Fruit fly (Drosophila melanogaster) whole organism, prepupa: Measurements from ENCODE around the gene CG31800.
A peak's percentile ranks its signal among the peaks of the same experiment; 100 is the strongest.

Source experiments
- Blimp-1 ChIP-seq: fragments of 200-800 bp; sonication (Bioruptor generic); optimal IDR thresholded peaks from 3 replicates; lab custom pipeline; 2017; ENCODE audit warnings: missing biosample characterization, missing genetic modification characterization, mild to moderate bottlenecking, moderate library complexity, missing genetic modification reagents
- CG10669 ChIP-seq: fragments of 200-800 bp; sonication (Bioruptor generic); optimal IDR thresholded peaks from 3 replicates; lab custom pipeline; 2018; ENCODE audit warnings: missing biosample characterization, mild to moderate bottlenecking, missing genetic modification characterization, moderate library complexity
- CG11762 ChIP-seq: fragments of 200-800 bp; sonication (Bioruptor generic); optimal IDR thresholded peaks from 3 replicates; lab custom pipeline; 2016; ENCODE audit warnings: missing biosample characterization, missing genetic modification characterization; ENCODE audit not compliant: insufficient read depth
- CG11902 ChIP-seq: fragments of 200-800 bp; sonication (Bioruptor generic); optimal IDR thresholded peaks from 3 replicates; lab custom pipeline; 2016; ENCODE audit warnings: missing biosample characterization, missing genetic modification characterization
- CG16779 ChIP-seq: fragments of 200-800 bp; sonication (Bioruptor generic); optimal IDR thresholded peaks from 3 replicates; lab custom pipeline; 2017; ENCODE audit warnings: missing biosample characterization, mild to moderate bottlenecking, missing genetic modification characterization
- CG3032 ChIP-seq: fragments of 200-800 bp; optimal IDR thresholded peaks from 2 replicates; lab custom pipeline; 2019; ENCODE audit warnings: missing biosample characterization, mild to moderate bottlenecking, missing genetic modification characterization, moderate library complexity
- CG34406 ChIP-seq: fragments of 200-800 bp; sonication (Bioruptor generic); optimal IDR thresholded peaks from 3 replicates; lab custom pipeline; 2016; ENCODE audit warnings: missing biosample characterization, missing genetic modification characterization
- CG3919 ChIP-seq: fragments of 200-800 bp; sonication (Bioruptor generic); optimal IDR thresholded peaks from 3 replicates; lab custom pipeline; 2016; ENCODE audit warnings: missing biosample characterization, missing genetic modification characterization
- CG4318 ChIP-seq: fragments of 200-800 bp; sonication (Bioruptor generic); optimal IDR thresholded peaks from 3 replicates; lab custom pipeline; 2017; ENCODE audit warnings: missing biosample characterization, mild to moderate bottlenecking, missing genetic modification characterization
- CG6163 ChIP-seq: fragments of 200-800 bp; sonication (Bioruptor generic); IDR thresholded peaks from 3 replicates; pipeline ENCODE4 v1.3.6; 2022; ENCODE audit warnings: missing biosample characterization, missing genetic modification characterization
- CG6276 ChIP-seq: fragments of 200-800 bp; sonication (Bioruptor generic); optimal IDR thresholded peaks from 2 replicates; lab custom pipeline; 2017; ENCODE audit warnings: missing biosample characterization, mild to moderate bottlenecking, missing genetic modification characterization
- CG6792 ChIP-seq: fragments of 200-800 bp; sonication (Bioruptor generic); optimal IDR thresholded peaks from 3 replicates; lab custom pipeline; 2016; ENCODE audit warnings: missing biosample characterization, missing genetic modification characterization
- CG6854 ChIP-seq: fragments of 200-800 bp; sonication (Bioruptor generic); optimal IDR thresholded peaks from 2 replicates; lab custom pipeline; 2017; ENCODE audit warnings: missing biosample characterization, mild to moderate bottlenecking, missing genetic modification characterization
- CG7368 ChIP-seq: fragments of 200-800 bp; sonication (Bioruptor generic); optimal IDR thresholded peaks from 3 replicates; lab custom pipeline; 2016; ENCODE audit warnings: missing biosample characterization, missing genetic modification characterization
- CG8319 ChIP-seq: fragments of 200-800 bp; sonication (Bioruptor generic); optimal IDR thresholded peaks from 3 replicates; lab custom pipeline; 2016; ENCODE audit warnings: missing biosample characterization, missing genetic modification characterization
- CG8632 ChIP-seq: fragments of 200-800 bp; sonication (Bioruptor generic); optimal IDR thresholded peaks from 3 replicates; lab custom pipeline; 2016; ENCODE audit warnings: missing biosample characterization, missing genetic modification characterization
- CG9139 ChIP-seq: fragments of 200-800 bp; sonication (Bioruptor generic); optimal IDR thresholded peaks from 3 replicates; lab custom pipeline; 2017; ENCODE audit warnings: missing biosample characterization, mild to moderate bottlenecking, missing genetic modification characterization
- Eip78C ChIP-seq: fragments of 200-800 bp; sonication (Bioruptor generic); peaks from one replicate; lab custom pipeline; 2016; ENCODE audit warnings: missing biosample characterization, missing genetic modification characterization
- Eip93F ChIP-seq: fragments of 200-800 bp; sonication (Bioruptor generic); optimal IDR thresholded peaks from 2 replicates; lab custom pipeline; 2016; ENCODE audit warnings: missing biosample characterization, mild to moderate bottlenecking, missing genetic modification characterization
- Ets21C ChIP-seq: fragments of 200-800 bp; sonication (Bioruptor generic); optimal IDR thresholded peaks from 3 replicates; lab custom pipeline; 2016; ENCODE audit warnings: missing biosample characterization, missing genetic modification characterization
- Ets96B ChIP-seq: fragments of 200-800 bp; optimal IDR thresholded peaks from 2 replicates; lab custom pipeline; 2019; ENCODE audit warnings: missing biosample characterization, mild to moderate bottlenecking, missing genetic modification characterization, moderate library complexity
- Gug ChIP-seq: fragments of 200-800 bp; sonication (Bioruptor generic); IDR thresholded peaks from 2 replicates; pipeline ENCODE4 v1.3.6; 2022; ENCODE audit warnings: missing biosample characterization, missing genetic modification characterization
- Hr38 ChIP-seq: sonication (Bioruptor generic); optimal IDR thresholded peaks from 2 replicates; lab custom pipeline; 2016; ENCODE audit warnings: missing biosample characterization, missing genetic modification characterization
- Hr39 ChIP-seq: fragments of 200-800 bp; sonication (Bioruptor generic); optimal IDR thresholded peaks from 2 replicates; lab custom pipeline; 2016; ENCODE audit warnings: missing biosample characterization, missing genetic modification characterization
- Hr4 ChIP-seq: fragments of 200-800 bp; sonication (Bioruptor generic); optimal IDR thresholded peaks from 3 replicates; lab custom pipeline; 2016; ENCODE audit warnings: missing biosample characterization, missing genetic modification characterization
- Met ChIP-seq: fragments of 200-800 bp; sonication (Bioruptor generic); optimal IDR thresholded peaks from 3 replicates; lab custom pipeline; 2016; ENCODE audit warnings: missing biosample characterization, missing genetic modification characterization
- OdsH ChIP-seq: fragments of 200-800 bp; sonication (Bioruptor generic); optimal IDR thresholded peaks from 3 replicates; lab custom pipeline; 2016; ENCODE audit warnings: missing biosample characterization, missing genetic modification characterization
- Smox ChIP-seq: fragments of 200-800 bp; sonication (Bioruptor generic); optimal IDR thresholded peaks from 3 replicates; lab custom pipeline; 2016; ENCODE audit warnings: missing biosample characterization, missing genetic modification characterization
- Sox14 ChIP-seq: fragments of 200-800 bp; sonication (Bioruptor generic); optimal IDR thresholded peaks from 3 replicates; lab custom pipeline; 2016; ENCODE audit warnings: missing biosample characterization, missing genetic modification characterization
- Sox15 ChIP-seq: fragments of 200-800 bp; sonication (Bioruptor generic); optimal IDR thresholded peaks from 3 replicates; lab custom pipeline; 2016; ENCODE audit warnings: missing biosample characterization, missing genetic modification characterization
- achi ChIP-seq: fragments of 200-800 bp; sonication (Bioruptor generic); optimal IDR thresholded peaks from 3 replicates; lab custom pipeline; 2016; ENCODE audit warnings: missing biosample characterization, missing genetic modification characterization
- acj6 ChIP-seq: fragments of 200-800 bp; sonication (Bioruptor generic); optimal IDR thresholded peaks from 3 replicates; lab custom pipeline; 2016; ENCODE audit warnings: missing biosample characterization, missing genetic modification characterization
- cyc ChIP-seq: fragments of 200-800 bp; sonication (Bioruptor generic); optimal IDR thresholded peaks from 3 replicates; lab custom pipeline; 2016; ENCODE audit warnings: missing biosample characterization, missing genetic modification characterization
- dac ChIP-seq: fragments of 200-800 bp; sonication (Bioruptor generic); optimal IDR thresholded peaks from 2 replicates; lab custom pipeline; 2017; ENCODE audit warnings: missing biosample characterization, mild to moderate bottlenecking, missing genetic modification characterization
- eg ChIP-seq: fragments of 200-800 bp; sonication (Bioruptor generic); IDR thresholded peaks from 3 replicates; pipeline ENCODE4 v1.3.6; 2022; ENCODE audit warnings: missing biosample characterization, missing genetic modification characterization
- fd85E ChIP-seq: fragments of 200-800 bp; sonication (Bioruptor generic); optimal IDR thresholded peaks from 3 replicates; lab custom pipeline; 2016; ENCODE audit warnings: missing biosample characterization, missing genetic modification characterization
- fkh ChIP-seq: fragments of 200-800 bp; sonication (Bioruptor generic); optimal IDR thresholded peaks from 3 replicates; lab custom pipeline; 2017; ENCODE audit warnings: missing biosample characterization, mild to moderate bottlenecking, missing genetic modification characterization, moderate library complexity
- net ChIP-seq: fragments of 200-800 bp; sonication (Bioruptor generic); optimal IDR thresholded peaks from 3 replicates; lab custom pipeline; 2016; ENCODE audit warnings: missing biosample characterization, missing genetic modification characterization
- pdm3 ChIP-seq: fragments of 200-800 bp; sonication (Bioruptor generic); optimal IDR thresholded peaks from 3 replicates; lab custom pipeline; 2016; ENCODE audit warnings: missing biosample characterization, missing genetic modification characterization
- ss ChIP-seq, 2 experiments: fragments of 200-800 bp; sonication (Bioruptor generic); optimal IDR thresholded peaks; 2 replicates in 1 of 2; 3 replicates in 1 of 2; lab custom pipeline; 2017 to 2018; ENCODE audit warnings: mild to moderate bottlenecking in 2 of 2, missing biosample characterization in 2 of 2, missing genetic modification characterization in 2 of 2, moderate library complexity in 1 of 2
- topi ChIP-seq: fragments of 200-800 bp; sonication (Bioruptor generic); optimal IDR thresholded peaks from 3 replicates; lab custom pipeline; 2016; ENCODE audit warnings: missing biosample characterization, missing genetic modification characterization
- vri ChIP-seq: fragments of 200-800 bp; sonication (Bioruptor generic); optimal IDR thresholded peaks from 3 replicates; lab custom pipeline; 2016; ENCODE audit warnings: missing biosample characterization, mild to moderate bottlenecking, missing genetic modification characterization

Gene CG31800

dm6 chr2L:19045111-19045560 is 10.8 kb upstream of the CG31800 start, which contains the start of the genes Ttc19 and Acn (continued):
- TF ChIP-seq Blimp-1 (GFP tag; lab: Kevin White, UChicago) (no peak), Met (GFP tag; lab: Kevin White, UChicago) (peak; percentile 84), Hr38 (GFP tag; lab: Kevin White, UChicago) (no peak), Eip93F (GFP tag; lab: Kevin White, UChicago) (no peak), CG16779 (no peak), CG6276 (GFP tag; lab: Kevin White, UChicago) (no peak)
- TF ChIP-seq, all 60 proteins: peak for 42

- TF ChIP-seq Eip93F (GFP tag; lab: Kevin White, UChicago) (no peak), Eip78C (GFP tag; lab: Kevin White, UChicago) (peak; percentile 37), CG3919 (GFP tag; lab: Kevin White, UChicago) (no peak)
- TF ChIP-seq, all 60 proteins: peak for 1
These were observed 7.2 kb upstream of the CG31800 start, which contains the start of gene Catsup for dm6 chr2L:19041590-19041989. Catsup (plus strand) TSS chr2L:19041862.

dm6 chr2L:19037455-19037854 is 3.1 kb upstream of the CG31800 start:
- TF ChIP-seq Eip78C (GFP tag; lab: Kevin White, UChicago) = peak; percentile 35
- TF ChIP-seq CG10669 (GFP tag; lab: Kevin White, UChicago) = no peak
- peak; percentile 4 for TF ChIP-seq net (GFP tag; lab: Kevin White, UChicago)

- TF ChIP-seq Eip78C (GFP tag; lab: Kevin White, UChicago) = peak; percentile 58
- TF ChIP-seq ss (GFP tag; optimal IDR thresholded peaks at IDR 0.05; lab: Kevin White, UChicago) = no peak
These were observed 2.6 kb upstream of the CG31800 start for dm6 chr2L:19037011-19037410.

dm6 chr2L:19036105-19036714 is 1.8 kb upstream of the CG31800 start:
- TF ChIP-seq Hr4 (GFP tag; lab: Kevin White, UChicago) = no peak
- TF ChIP-seq CG8319 (GFP tag; lab: Kevin White, UChicago) = no peak
- no peak for TF ChIP-seq CG3032 (tag; lab: Kevin White, UChicago)
- no peak for TF ChIP-seq CG6792 (GFP tag; lab: Kevin White, UChicago)
- TF ChIP-seq topi (GFP tag; lab: Kevin White, UChicago) = no peak
- no peak for TF ChIP-seq OdsH (GFP tag; lab: Kevin White, UChicago)
- no peak for TF ChIP-seq Blimp-1 (GFP tag; lab: Kevin White, UChicago)
- no peak for TF ChIP-seq CG6163 (GFP tag; lab: Robert Waterston, UW)
- TF ChIP-seq eg (GFP tag; lab: Robert Waterston, UW) = no peak
- peak; percentile 31 for TF ChIP-seq pdm3
- peak; percentile 8 for TF ChIP-seq achi (GFP tag; lab: Kevin White, UChicago)
- no peak for TF ChIP-seq CG4318
- no peak for TF ChIP-seq fd85E
- no peak for TF ChIP-seq Sox14
- no peak for TF ChIP-seq CG11762 (GFP tag; lab: Kevin White, UChicago)
- no peak for TF ChIP-seq CG7368 (GFP tag; lab: Kevin White, UChicago)
- TF ChIP-seq vri = no peak
- no peak for TF ChIP-seq Sox15 (GFP tag; lab: Kevin White, UChicago)
- TF ChIP-seq Hr38 (GFP tag; lab: Kevin White, UChicago) = no peak
- no peak for TF ChIP-seq Ets21C (GFP tag; lab: Kevin White, UChicago)
- TF ChIP-seq dac = no peak
- no peak for TF ChIP-seq Smox (GFP tag; lab: Kevin White, UChicago)
- TF ChIP-seq CG11902 (GFP tag; lab: Kevin White, UChicago) = no peak
- no peak for TF ChIP-seq fkh
- no peak for TF ChIP-seq CG34406 (GFP tag; lab: Kevin White, UChicago)
- no peak for TF ChIP-seq cyc (GFP tag; lab: Kevin White, UChicago)
- TF ChIP-seq Hr39 = no peak
- TF ChIP-seq CG3919 (GFP tag; lab: Kevin White, UChicago) = peak; percentile 11
- no peak for TF ChIP-seq CG6854 (GFP tag; lab: Kevin White, UChicago)
- TF ChIP-seq Met (GFP tag; lab: Kevin White, UChicago) = no peak
- TF ChIP-seq CG8632 (GFP tag; lab: Kevin White, UChicago) = peak; percentile 14
- TF ChIP-seq CG10669 (GFP tag; lab: Kevin White, UChicago) = no peak
- TF ChIP-seq Ets96B (tag; lab: Kevin White, UChicago) = no peak
- peak; percentile 10 for TF ChIP-seq acj6 (GFP tag; lab: Kevin White, UChicago)
- TF ChIP-seq Gug (GFP tag; lab: Robert Waterston, UW) = no peak
- TF ChIP-seq CG9139 (GFP tag; lab: Kevin White, UChicago) = no peak
